Worm (Caenorhabditis elegans) whole organism, dauer: ENCODE measurements around the gene ZK262.20.
"Not testable (repeated sequence)": the region's sequence is repeated elsewhere in the genome, so short reads cannot be mapped to it uniquely, and the experiment has no call there.

ENCODE experiments used
- unc-62 ChIP-seq: sonication (generic microtip); optimal IDR thresholded peaks from 2 replicates; lab custom pipeline; 2017; ENCODE audit warnings: missing biosample characterization, missing genetic modification reagents, missing genetic modification characterization

ZK262.20 gene

ce11 chrV:18424471-18424870 lies 10.4 kb downstream of the ZK262.20 start, which contains the start of gene ZK262.4:
ZK262.4 (minus strand) TSS chrV:18424571.
- TF ChIP-seq unc-62 (GFP tag; lab: Kevin White, UChicago) = no peak

- TF ChIP-seq unc-62 (GFP tag; lab: Kevin White, UChicago) = no peak
Observed at ce11 chrV:18420797-18421196, 14.1 kb downstream of the ZK262.20 start, which contains the start of gene srj-26. srj-26 (plus strand) TSS chrV:18421097.

- TF ChIP-seq unc-62 (GFP tag; lab: Kevin White, UChicago) = no peak
Observed at ce11 chrV:18414051-18414450, 20.8 kb downstream of the ZK262.20 start, which contains the start of gene txt-8. txt-8 (plus strand) TSS chrV:18414351.

- TF ChIP-seq unc-62 (GFP tag; lab: Kevin White, UChicago) = no peak
Observed at ce11 chrV:18412887-18413286, 22.0 kb downstream of the ZK262.20 start, which contains the start of gene ZK262.2. ZK262.2 (minus strand) TSS chrV:18412987.

ce11 chrV:18412351-18412750 lies 22.5 kb downstream of the ZK262.20 start:
- no peak for TF ChIP-seq unc-62 (GFP tag; lab: Kevin White, UChicago)

ce11 chrV:18410142-18410541 lies 24.7 kb downstream of the ZK262.20 start, which contains the start of gene srh-207:
srh-207 (minus strand) TSS chrV:18410242.
- TF ChIP-seq unc-62 (GFP tag; lab: Kevin White, UChicago) = no peak

- TF ChIP-seq unc-62 (GFP tag; lab: Kevin White, UChicago) = not testable (repeated sequence)
Observed at ce11 chrV:18404767-18405166, 30.1 kb downstream of the ZK262.20 start, which contains the start of gene srh-209. srh-209 (minus strand) TSS chrV:18404867.

- no peak for TF ChIP-seq unc-62 (GFP tag; lab: Kevin White, UChicago)
Observed at ce11 chrV:18402743-18403142, 32.1 kb downstream of the ZK262.20 start.

- TF ChIP-seq unc-62 (GFP tag; lab: Kevin White, UChicago) = no peak
Observed at ce11 chrV:18397814-18398213, 37.0 kb downstream of the ZK262.20 start, which contains the start of gene Y51A2B.16. Y51A2B.16 (minus strand) TSS chrV:18397914.

- no peak for TF ChIP-seq unc-62 (GFP tag; lab: Kevin White, UChicago)
Observed at ce11 chrV:18395649-18396048, 39.2 kb downstream of the ZK262.20 start, which contains the start of gene Y51A2B.9. Y51A2B.9 (minus strand) TSS chrV:18395749.

ce11 chrV:18394203-18394602 lies 40.7 kb downstream of the ZK262.20 start, which contains the start of gene Y51A2B.6:
Y51A2B.6 (minus strand) TSS chrV:18394303.
- TF ChIP-seq unc-62 (GFP tag; lab: Kevin White, UChicago) = no peak

ce11 chrV:18389046-18389445 lies 45.8 kb downstream of the ZK262.20 start, which contains the start of the genes Y51A2B.4 and Y51A2B.5:
Y51A2B.4 (minus strand) TSS chrV:18389146.
Y51A2B.5 (plus strand) TSS chrV:18389277.
- TF ChIP-seq unc-62 (GFP tag; lab: Kevin White, UChicago) = no peak
